Fruit fly (Drosophila melanogaster): ENCODE results near the gene Vha26.

Gene Vha26

DNA sequence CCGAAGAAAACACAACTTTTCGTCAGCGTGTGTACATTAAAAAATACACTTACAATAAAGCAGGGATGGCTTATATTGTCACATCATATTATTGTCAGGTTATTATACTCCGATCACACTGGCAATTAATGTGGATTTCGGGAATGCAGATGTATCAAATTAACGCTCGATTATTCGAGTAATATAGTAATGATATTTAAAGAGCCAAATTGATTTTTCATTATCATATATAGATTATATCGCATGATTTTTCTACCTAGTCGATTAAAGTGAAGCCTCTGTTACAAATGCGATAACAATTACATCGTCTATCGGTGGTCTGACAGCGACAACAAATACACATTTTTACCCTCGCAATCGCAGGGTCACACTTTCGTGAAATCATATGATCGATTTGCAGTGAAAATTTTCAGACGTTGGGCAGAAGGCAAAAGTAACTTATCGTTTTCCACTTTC is at the start of gene Vha26, which contains the start of gene noi:
Gene Vha26, plus strand, starts transcription at position 366 of the 456 bp plus-strand sequence.
Gene noi, minus strand, starts transcription at position 62 of the 456 bp plus-strand sequence.
- no peak for TF ChIP-seq CG8478 (optimal IDR thresholded peaks at IDR 0.05)
- no peak for TF ChIP-seq CTCF (optimal IDR thresholded peaks at IDR 0.05)

DNA sequence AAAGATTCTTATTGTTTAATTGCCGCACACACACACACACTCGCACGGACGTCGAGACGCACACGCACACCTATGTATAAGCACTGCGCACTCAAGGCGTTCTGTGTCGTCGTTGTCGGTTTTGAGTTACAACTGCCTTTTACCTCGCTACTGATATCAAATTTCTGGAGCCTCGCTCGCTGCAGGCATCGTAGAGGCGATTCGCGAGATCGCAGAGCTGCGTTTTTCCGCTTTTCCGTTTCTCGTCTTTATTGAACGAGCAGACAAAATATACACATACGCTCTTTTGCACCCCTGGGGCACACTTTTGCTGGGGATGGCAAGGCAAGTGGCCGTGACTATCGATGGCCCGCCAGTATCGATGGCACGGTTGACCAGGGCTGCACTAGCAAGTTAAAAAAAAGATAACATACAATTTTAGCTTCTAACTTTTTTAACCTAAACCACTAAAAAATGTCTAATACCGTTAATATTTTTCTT is 44.1 kb upstream of the Vha26 start, which contains the start of gene CG2519:
Gene CG2519, minus strand, starts transcription at position 312 of the 480 bp plus-strand sequence.
- TF ChIP-seq CTCF (optimal IDR thresholded peaks at IDR 0.05) = peak; percentile 30 to 44
- no peak for TF ChIP-seq CG8478 (optimal IDR thresholded peaks at IDR 0.05)

DNA sequence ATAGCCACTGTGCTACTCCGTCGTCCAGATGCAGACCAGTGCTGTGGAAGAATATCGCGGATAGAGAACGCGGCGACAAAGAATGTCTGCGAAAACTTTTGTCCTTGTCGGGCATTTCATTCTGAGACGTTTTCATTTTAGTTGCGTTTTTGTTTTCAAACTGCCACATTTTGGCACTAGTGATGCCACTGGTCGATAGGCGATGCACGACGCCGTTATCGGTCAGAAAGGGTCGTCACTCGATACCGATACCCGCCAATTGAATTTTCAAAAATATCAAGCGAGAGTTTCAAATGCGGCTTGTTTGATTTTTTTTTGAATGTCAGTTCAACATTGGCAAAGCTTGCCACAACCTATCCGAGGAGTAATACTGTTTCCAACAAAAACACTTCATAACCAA is 41.1 kb upstream of the Vha26 start:
- TF ChIP-seq CTCF (optimal IDR thresholded peaks at IDR 0.05) (peak; percentile 2 to 4), CG8478 (optimal IDR thresholded peaks at IDR 0.05) (no peak)

DNA sequence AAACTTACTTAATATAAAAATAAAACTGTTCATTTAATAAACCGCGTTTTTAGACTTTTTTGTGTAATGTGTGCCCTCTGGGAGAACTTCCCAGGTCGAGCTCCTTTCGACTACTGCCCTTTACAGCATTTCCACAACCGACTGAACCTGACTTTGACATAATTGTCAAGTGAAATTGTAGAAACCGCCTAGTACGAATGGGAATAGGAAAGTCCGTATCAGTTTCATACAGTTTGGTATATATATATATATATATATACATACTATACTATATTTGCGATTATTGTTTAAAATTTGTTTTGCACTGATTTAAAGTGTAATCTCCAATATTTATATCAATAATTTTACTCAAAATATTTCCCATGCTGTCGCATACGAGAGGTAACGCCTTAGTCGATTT is 40.5 kb upstream of the Vha26 start, which contains the start of gene mia:
Gene mia, minus strand, starts transcription at position 101 of the 400 bp plus-strand sequence.
- no peak for TF ChIP-seq CTCF (optimal IDR thresholded peaks at IDR 0.05)
- TF ChIP-seq CG8478 (optimal IDR thresholded peaks at IDR 0.05) = no peak

DNA sequence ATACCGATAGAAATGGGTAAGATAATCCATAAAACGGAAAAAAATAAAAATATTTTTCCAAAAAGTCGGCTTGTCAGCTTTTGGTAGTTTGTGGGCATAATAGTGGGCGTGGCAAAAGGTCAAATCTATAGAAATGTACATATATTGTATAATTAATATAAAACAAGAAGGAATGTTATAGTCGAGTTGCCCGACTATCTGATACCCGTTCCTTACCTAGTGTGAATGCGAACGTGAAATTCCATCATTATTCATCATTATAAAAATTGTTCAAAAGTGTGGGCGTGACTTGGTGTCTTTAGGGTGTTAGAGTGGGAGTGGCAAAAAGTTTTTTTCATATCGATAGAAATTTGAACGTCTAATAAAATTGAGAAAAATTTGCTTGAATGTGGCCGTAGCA is 40.0 kb upstream of the Vha26 start:
- TF ChIP-seq CG8478 (optimal IDR thresholded peaks at IDR 0.05) = no peak
- no peak for TF ChIP-seq CTCF (optimal IDR thresholded peaks at IDR 0.05)

DNA sequence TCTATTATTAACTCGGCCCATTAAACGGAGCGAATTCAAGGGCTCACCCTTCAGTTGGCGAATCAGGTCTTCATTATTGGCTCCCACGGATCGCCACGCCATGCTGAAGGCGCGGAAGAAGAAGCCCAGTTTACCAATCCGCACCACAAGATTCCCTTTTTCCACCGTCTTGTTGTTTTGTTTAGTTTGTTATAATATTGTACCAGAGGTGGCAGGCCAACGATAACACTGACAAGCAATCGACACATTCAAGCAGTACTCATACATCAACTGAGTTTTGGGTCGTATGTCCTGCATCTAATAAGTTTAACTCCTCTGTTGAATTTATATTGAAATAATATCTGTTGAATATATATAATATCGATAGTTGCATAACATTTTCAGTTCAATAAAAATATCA is 37.5 kb upstream of the Vha26 start, which contains the start of gene Pcmt:
Gene Pcmt, minus strand, starts transcription at position 235 of the 400 bp plus-strand sequence.
- TF ChIP-seq CTCF (optimal IDR thresholded peaks at IDR 0.05) (no peak), CG8478 (optimal IDR thresholded peaks at IDR 0.05) (no peak)

DNA sequence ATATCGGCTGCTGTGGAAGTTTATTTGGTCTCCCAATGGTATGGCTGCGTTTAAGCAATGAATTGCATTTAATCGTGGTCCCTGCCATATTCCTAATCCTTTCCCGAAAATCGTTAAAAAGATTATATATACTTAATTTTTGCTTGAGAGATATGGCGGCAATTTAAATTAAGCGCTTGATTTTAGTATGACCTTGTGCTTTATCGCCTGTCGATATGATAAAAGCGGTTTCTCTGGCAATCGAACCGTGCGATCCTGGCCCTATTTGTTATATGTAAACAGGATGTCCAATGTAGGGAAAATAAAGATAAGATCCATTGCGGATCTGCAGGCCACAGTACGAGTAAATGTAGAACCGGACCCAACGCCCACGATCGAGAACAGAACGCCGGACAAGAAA is 36.7 kb upstream of the Vha26 start, which contains the start of gene Snm1:
Gene Snm1, plus strand, starts transcription at position 233 of the 400 bp plus-strand sequence.
- TF ChIP-seq CG8478 (optimal IDR thresholded peaks at IDR 0.05) (no peak), CTCF (optimal IDR thresholded peaks at IDR 0.05) (no peak)

DNA sequence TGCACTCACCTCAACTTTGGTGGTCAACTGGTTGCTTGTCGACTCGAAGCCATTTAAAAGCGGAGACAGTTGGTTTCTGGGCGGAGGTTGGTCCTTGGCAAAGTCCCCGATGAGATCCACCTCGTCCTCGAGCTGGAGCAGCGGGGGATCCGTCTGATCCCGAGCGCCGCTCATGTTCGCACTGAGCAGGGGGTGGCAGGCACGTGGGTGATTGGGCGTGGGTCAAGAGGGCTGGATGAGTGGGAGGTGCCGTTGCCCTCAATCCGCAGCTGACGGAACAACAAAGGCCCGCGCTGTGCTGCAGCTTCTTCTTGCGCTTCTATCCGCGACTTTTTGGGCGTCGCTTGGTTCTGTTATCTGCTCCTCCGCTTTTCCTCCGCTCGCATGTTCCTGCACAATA is 28.6 kb upstream of the Vha26 start:
- no peak for TF ChIP-seq CTCF (optimal IDR thresholded peaks at IDR 0.05)
- TF ChIP-seq CG8478 (optimal IDR thresholded peaks at IDR 0.05) = no peak

DNA sequence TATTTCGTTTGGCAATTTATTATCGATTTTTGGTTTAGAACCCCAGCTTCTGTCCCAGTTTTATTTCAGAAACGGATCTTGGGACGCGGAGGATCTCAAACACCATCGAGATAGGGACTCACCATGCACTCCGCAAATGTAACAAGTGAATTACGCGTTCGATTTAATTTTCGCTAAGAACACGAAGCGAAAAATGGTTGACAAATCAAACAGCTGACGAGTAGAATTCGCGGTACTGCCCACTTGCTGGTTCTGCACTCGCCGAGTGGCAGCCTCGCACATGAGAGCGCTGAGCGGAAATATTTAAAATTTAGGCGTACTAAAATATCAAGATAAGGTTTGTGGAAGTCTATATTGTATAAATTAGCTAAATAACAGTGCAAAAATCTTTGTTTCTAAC is 28.1 kb upstream of the Vha26 start, which contains the start of gene Pi4KIIalpha:
Gene Pi4KIIalpha, minus strand, starts transcription at position 233 of the 400 bp plus-strand sequence.
- TF ChIP-seq CG8478 (optimal IDR thresholded peaks at IDR 0.05) = no peak
- peak in 1 of 2 experiments; percentile 9 for TF ChIP-seq CTCF (optimal IDR thresholded peaks at IDR 0.05)

DNA sequence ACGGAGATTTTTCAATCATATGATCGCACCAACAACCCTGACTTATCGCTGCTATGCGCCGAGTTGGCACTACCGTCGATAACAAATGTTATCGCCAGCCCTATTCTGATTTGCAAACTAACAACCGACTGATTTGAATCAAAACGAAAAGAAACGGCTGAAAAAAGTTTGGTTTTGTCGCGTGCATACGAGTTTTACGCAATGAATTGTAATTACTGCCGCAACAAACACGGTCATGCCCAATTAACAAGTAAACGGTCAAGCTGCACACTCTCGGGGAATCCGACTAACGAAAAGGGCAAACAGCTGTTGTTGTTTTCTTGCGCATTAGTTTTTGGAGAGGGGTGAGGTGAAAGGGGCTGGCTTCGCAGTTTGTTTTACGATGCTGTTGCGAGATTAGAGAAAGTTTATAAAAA is 26.8 kb upstream of the Vha26 start, which contains the start of the genes CG14671 and CG12746:
Gene CG14671, minus strand, starts transcription at position 41 of the 416 bp plus-strand sequence.
Gene CG12746, plus strand, starts transcription at position 91 of the 416 bp plus-strand sequence.
- TF ChIP-seq CG8478 (optimal IDR thresholded peaks at IDR 0.05) = no peak
- TF ChIP-seq CTCF (optimal IDR thresholded peaks at IDR 0.05) = peak in 1 of 2 experiments; percentile 9

DNA sequence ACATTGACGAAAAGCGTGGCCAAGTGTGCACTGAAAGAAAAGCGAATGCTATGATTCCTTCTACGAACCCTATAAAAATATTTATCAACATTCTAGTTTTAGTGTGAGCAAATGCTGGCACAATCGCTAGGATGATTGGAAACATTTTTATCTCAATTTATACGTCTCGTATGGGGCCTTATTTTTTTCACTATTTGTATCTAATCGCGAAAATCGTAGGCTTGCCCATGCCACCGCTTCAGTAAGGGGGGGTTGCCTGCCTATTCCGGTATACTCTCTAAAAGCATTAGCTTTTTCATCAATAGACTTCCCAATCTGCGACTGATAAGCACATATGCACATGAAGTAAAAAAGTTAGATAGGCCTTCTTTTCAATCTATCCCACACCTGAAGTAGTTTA is 25.9 kb upstream of the Vha26 start:
- no peak for TF ChIP-seq CG8478 (optimal IDR thresholded peaks at IDR 0.05)
- no peak for TF ChIP-seq CTCF (optimal IDR thresholded peaks at IDR 0.05)

DNA sequence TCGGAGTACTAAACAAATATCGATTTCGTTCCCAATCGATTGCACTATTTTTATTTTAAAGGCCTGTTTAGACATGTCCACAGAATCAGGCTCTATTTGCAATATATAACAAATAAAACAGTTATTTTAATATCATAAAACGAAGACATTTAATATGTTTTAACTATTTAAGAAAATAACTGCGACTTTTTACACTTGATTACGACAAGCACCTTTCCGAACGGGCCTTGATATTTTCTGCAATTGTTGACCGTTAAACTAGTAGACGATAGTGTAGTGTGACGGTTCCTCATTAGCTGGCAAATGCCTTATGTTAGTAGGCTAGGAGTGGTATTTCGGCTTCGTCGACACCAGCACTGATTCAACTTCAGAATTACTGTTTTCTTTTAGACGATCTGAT is 23.0 kb upstream of the Vha26 start, which contains the start of the genes CG2931 and Rheb:
Gene CG2931, minus strand, starts transcription at position 26 of the 400 bp plus-strand sequence.
Gene Rheb, plus strand, starts transcription at position 332 of the 400 bp plus-strand sequence.
- TF ChIP-seq CTCF (optimal IDR thresholded peaks at IDR 0.05) (no peak), CG8478 (optimal IDR thresholded peaks at IDR 0.05) (no peak)

DNA sequence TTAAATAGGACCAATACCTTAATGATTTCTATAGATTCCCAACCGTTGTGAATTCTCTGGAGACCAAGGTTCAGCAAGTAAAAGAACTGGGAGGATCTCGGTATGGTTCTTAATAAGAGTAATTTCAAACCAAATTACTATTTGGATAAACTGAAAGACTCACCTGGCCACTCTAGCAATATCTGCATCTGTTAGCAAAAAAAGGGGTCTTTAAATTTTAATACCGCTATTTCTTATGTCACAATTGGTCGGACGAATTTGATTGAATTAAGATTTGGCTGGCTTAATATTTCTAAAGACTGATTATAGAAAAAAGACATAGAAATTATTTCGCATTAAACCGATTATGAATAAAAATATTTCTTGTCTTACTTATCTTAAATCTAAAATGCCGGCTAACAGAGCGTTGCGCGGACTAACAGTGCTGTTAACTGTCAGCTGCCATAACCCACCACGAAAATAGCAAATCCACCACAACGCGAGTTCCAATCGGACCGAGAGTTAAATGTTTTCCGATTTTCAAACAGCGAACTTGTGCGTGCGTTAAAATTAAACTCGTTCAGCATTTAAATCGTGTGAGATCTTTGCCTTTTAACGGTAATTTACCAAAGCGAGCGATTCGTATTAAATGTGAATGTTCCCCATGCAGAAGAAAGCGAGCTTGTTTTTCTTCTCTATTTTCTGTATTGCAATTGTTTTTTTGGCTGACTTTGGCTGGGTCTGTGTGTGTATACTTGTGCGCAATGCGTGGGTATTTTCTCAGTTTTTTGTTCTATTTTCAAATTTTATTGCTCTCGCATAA is 20.7 kb upstream of the Vha26 start, which contains the start of gene CRMP:
Gene CRMP, plus strand, starts transcription at position 474 of the 802 bp plus-strand sequence.
- TF ChIP-seq CTCF (optimal IDR thresholded peaks at IDR 0.05) (no peak), CG8478 (optimal IDR thresholded peaks at IDR 0.05) (no peak)

DNA sequence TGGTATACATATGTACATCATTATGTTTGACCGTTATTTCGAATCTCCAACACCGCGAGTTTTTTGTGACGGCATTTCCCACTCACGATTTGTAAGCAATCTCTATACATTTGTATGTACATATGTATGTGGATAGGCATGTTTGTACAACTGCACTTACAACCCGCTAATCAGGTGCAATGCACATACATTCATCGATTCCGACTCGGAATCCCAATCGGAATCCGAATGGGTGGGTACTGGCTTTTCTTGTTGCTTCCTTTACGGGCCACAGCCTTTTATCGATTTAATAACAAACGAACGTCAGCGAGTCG is 20.2 kb upstream of the Vha26 start:
- no peak for TF ChIP-seq CTCF (optimal IDR thresholded peaks at IDR 0.05)

DNA sequence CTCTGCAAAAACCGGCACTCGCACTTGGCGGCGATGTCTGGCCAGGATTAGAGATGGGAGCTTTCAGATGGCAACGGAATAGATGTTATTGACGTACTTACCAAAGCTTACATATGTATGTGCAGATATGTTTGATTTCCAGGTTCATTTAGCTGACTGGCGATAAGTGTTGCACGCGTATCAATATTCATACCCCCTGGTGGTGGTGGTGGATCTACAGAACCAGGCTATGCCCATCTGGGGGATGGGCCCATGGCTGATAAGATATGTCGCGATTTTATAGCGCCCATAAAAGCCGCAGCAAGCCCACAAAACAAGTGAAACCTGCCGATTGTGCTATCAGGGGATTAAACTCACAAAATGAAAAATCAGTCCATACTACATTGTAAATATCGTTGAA is 19.8 kb upstream of the Vha26 start:
- TF ChIP-seq CG8478 (optimal IDR thresholded peaks at IDR 0.05) (no peak), CTCF (optimal IDR thresholded peaks at IDR 0.05) (no peak)
